Fruit fly (Drosophila melanogaster): Measurements from ENCODE around the gene pira.

Gene pira

DNA sequence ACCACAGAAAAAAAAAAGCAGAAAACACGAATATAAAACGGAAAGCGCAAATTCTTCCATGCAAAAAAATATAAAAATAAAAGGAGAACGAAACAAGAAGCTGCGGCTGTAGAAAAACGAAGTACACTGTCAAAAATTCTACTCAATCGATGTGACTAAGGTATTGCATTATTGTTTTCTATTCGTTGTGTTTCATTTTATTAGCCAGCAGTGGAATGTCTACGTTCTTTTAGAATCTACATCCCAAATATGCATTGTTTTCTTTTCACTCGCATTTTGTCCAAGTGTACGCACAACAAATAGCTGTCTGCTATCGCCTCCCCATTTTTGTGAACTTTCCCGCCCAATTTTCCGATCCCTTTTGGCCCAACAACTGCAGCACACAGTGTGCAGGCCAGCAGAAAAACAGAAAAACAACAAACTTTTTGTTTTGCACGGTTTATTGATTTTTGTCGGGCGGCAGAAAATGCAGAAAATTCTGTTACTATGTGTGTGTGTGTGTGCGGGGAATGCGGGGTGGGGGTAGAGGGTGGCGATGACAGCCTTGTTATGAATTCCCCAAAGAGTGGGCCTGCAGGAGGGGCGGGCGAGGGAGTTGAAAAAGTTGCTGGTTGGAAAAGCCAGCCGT lies 44.1 kb downstream of the pira start (continued):
- no peak for TF ChIP-seq CG16813 (GFP tag; IDR thresholded peaks at IDR 0.05; ENCODE audit: partially characterized antibody)
- TF ChIP-seq Taf1 (GFP tag; IDR thresholded peaks at IDR 0.05), result no peak
- TF ChIP-seq br (optimal IDR thresholded peaks at IDR 0.05), result no peak
- no peak for TF ChIP-seq ro (GFP tag; IDR thresholded peaks at IDR 0.05)
- peak; percentile 69 for TF ChIP-seq CG14014 (GFP tag; IDR thresholded peaks at IDR 0.05)
- peak; percentile 58 for TF ChIP-seq scrt (GFP tag; optimal IDR thresholded peaks at IDR 0.05)
- peak; percentile 67 for TF ChIP-seq CG15269 (tag; optimal IDR thresholded peaks at IDR 0.05)
- no peak for TF ChIP-seq kay (GFP tag; optimal IDR thresholded peaks at IDR 0.05)
- no peak for TF ChIP-seq CG10543 (GFP tag; optimal IDR thresholded peaks at IDR 0.05)
- TF ChIP-seq Hr78 (GFP tag; optimal IDR thresholded peaks at IDR 0.05), result no peak
- TF ChIP-seq vvl (GFP tag; IDR thresholded peaks at IDR 0.05), result peak; percentile 78
- no peak for TF ChIP-seq dan (GFP tag; IDR thresholded peaks at IDR 0.05)
- TF ChIP-seq CG6683 (GFP tag; optimal IDR thresholded peaks at IDR 0.05), result peak; percentile 9
- peak; percentile 69 for TF ChIP-seq grau (tag; optimal IDR thresholded peaks at IDR 0.05)
- TF ChIP-seq Bgb (GFP tag; IDR thresholded peaks at IDR 0.05; ENCODE audit: partially characterized antibody), result no peak
- peak; percentile 62 for TF ChIP-seq CG6254 (GFP tag; optimal IDR thresholded peaks at IDR 0.05)
- TF ChIP-seq jing (GFP tag; optimal IDR thresholded peaks at IDR 0.05), result peak; percentile 31
- peak; percentile 76 for TF ChIP-seq CG1647 (GFP tag; optimal IDR thresholded peaks at IDR 0.05)
- TF ChIP-seq dm (GFP tag; optimal IDR thresholded peaks at IDR 0.05), result peak; percentile 52
- TF ChIP-seq hth (optimal IDR thresholded peaks at IDR 0.05), result no peak
- no peak for TF ChIP-seq twi (tag; optimal IDR thresholded peaks at IDR 0.05)
- TF ChIP-seq CG32532 (GFP tag; IDR thresholded peaks at IDR 0.05), result peak; percentile 70
- no peak for TF ChIP-seq inv (GFP tag; IDR thresholded peaks at IDR 0.05; ENCODE audit: partially characterized antibody)
- peak; percentile 64 for TF ChIP-seq CG4854 (GFP tag; optimal IDR thresholded peaks at IDR 0.05)
- 0 out of 2 replicates have a peak, but pooled peaks have one; percentile 44 for TF ChIP-seq CG10959 (GFP tag; IDR thresholded peaks at IDR 0.05)
- TF ChIP-seq unc-4 (GFP tag; IDR thresholded peaks at IDR 0.05; ENCODE audit: partially characterized antibody), result no peak
- peak; percentile 64 for TF ChIP-seq CG13424 (tag; optimal IDR thresholded peaks at IDR 0.05)
- peak; percentile 65 for TF ChIP-seq Side (GFP tag; optimal IDR thresholded peaks at IDR 0.05)
- TF ChIP-seq jumu (GFP tag; optimal IDR thresholded peaks at IDR 0.05), result peak; percentile 70
- peak; percentile 62 for TF ChIP-seq CG12219 (GFP tag; optimal IDR thresholded peaks at IDR 0.05)
- TF ChIP-seq CG6854 (GFP tag; optimal IDR thresholded peaks at IDR 0.05), result peak; percentile 37
- peak; percentile 54 for TF ChIP-seq btn (GFP tag; optimal IDR thresholded peaks at IDR 0.05)
- TF ChIP-seq CG12769 (tag; optimal IDR thresholded peaks at IDR 0.05), result peak; percentile 50
- peak; percentile 68 for TF ChIP-seq CG2712 (tag; optimal IDR thresholded peaks at IDR 0.05)
- peak; percentile 80 for TF ChIP-seq phol (tag; optimal IDR thresholded peaks at IDR 0.05)
- peak; percentile 69 for TF ChIP-seq CG12391 (tag; optimal IDR thresholded peaks at IDR 0.05)
- no peak for TF ChIP-seq CG3838 (GFP tag; optimal IDR thresholded peaks at IDR 0.05)
- TF ChIP-seq Dip3 (GFP tag; optimal IDR thresholded peaks at IDR 0.05), result peak; percentile 49
- peak; percentile 74 for TF ChIP-seq chn (GFP tag; optimal IDR thresholded peaks at IDR 0.05)
- TF ChIP-seq nerfin-2 (GFP tag; IDR thresholded peaks at IDR 0.05; ENCODE audit: partially characterized antibody), result no peak
- peak; percentile 26 for TF ChIP-seq HmgZ (tag; optimal IDR thresholded peaks at IDR 0.05)
- TF ChIP-seq CG14667 (GFP tag; IDR thresholded peaks at IDR 0.05), result peak; percentile 39; the same call in 1 of the 2 replicates
- peak; percentile 41 for TF ChIP-seq D19A (tag; optimal IDR thresholded peaks at IDR 0.05)
- TF ChIP-seq CG10274 (GFP tag; optimal IDR thresholded peaks at IDR 0.05), result peak; percentile 43
- no peak for TF ChIP-seq yki (optimal IDR thresholded peaks at IDR 0.05)
- TF ChIP-seq Xrp1 (GFP tag; IDR thresholded peaks at IDR 0.05), result peak; percentile 68; the same call in 1 of the 2 replicates
- peak; percentile 67 for TF ChIP-seq cato (GFP tag; optimal IDR thresholded peaks at IDR 0.05; ENCODE audit: borderline replicate concordance)
- TF ChIP-seq ken (GFP tag; IDR thresholded peaks at IDR 0.05), result no peak
- peak; percentile 42; the same call in 1 of the 2 replicates for TF ChIP-seq Rfx (GFP tag; IDR thresholded peaks at IDR 0.05)
- TF ChIP-seq Meics (GFP tag; optimal IDR thresholded peaks at IDR 0.05), result peak; percentile 75

Data from whole organism, embryonic.